Fruit fly (Drosophila melanogaster) whole organism, embryonic: ENCODE measurements around the gene CG34057.

Experiments used
- Aef1 ChIP-seq: fragments of 200-800 bp; sonication (Bioruptor generic); IDR thresholded peaks from 3 replicates; pipeline ENCODE4 v1.3.6; 2022; ENCODE audit warnings: missing biosample characterization, missing genetic modification characterization
- Atf-2 ChIP-seq: fragments of 200-800 bp; sonication (Bioruptor generic); optimal IDR thresholded peaks from 2 replicates; lab custom pipeline; 2016; ENCODE audit warnings: missing biosample characterization, missing genetic modification characterization
- Atf6 ChIP-seq: fragments of 200-800 bp; sonication (Bioruptor generic); IDR thresholded peaks from 2 replicates; pipeline ENCODE4 v1.3.6; 2022; ENCODE audit warnings: missing biosample characterization, missing genetic modification characterization
- Awh ChIP-seq: fragments of 200-800 bp; sonication (Bioruptor generic); IDR thresholded peaks from 2 replicates; pipeline ENCODE4, ENCODE4 v1.3.6; 2022; ENCODE audit warnings: missing biosample characterization, missing genetic modification characterization
- CG12219 ChIP-seq: fragments of 200-800 bp; sonication (Bioruptor generic); optimal IDR thresholded peaks from 3 replicates; lab custom pipeline; 2018; ENCODE audit warnings: missing biosample characterization, mild to moderate bottlenecking, missing genetic modification characterization
- CG14050 ChIP-seq: fragments of 200-800 bp; sonication (Bioruptor generic); IDR thresholded peaks from 3 replicates; pipeline ENCODE4 v1.3.6; 2022; ENCODE audit warnings: missing biosample characterization, missing genetic modification characterization
- CG14965 ChIP-seq: fragments of 200-800 bp; sonication (Bioruptor generic); optimal IDR thresholded peaks from 2 replicates; lab custom pipeline; 2016; ENCODE audit warnings: missing biosample characterization, missing genetic modification characterization, borderline replicate concordance
- CG15011 ChIP-seq: fragments of 200-800 bp; sonication (Bioruptor generic); optimal IDR thresholded peaks from 3 replicates; lab custom pipeline; 2018; ENCODE audit warnings: missing biosample characterization, mild to moderate bottlenecking, missing genetic modification characterization
- CG17328 ChIP-seq: fragments of 200-800 bp; sonication (Bioruptor generic); IDR thresholded peaks from 2 replicates; pipeline ENCODE4 v1.3.6; 2022; ENCODE audit warnings: missing biosample characterization, missing genetic modification characterization
- CG18262 ChIP-seq: fragments of 200-800 bp; optimal IDR thresholded peaks from 3 replicates; lab custom pipeline; 2019; ENCODE audit warnings: missing biosample characterization, mild to moderate bottlenecking, missing genetic modification characterization, moderate library complexity
- CG18476 ChIP-seq: fragments of 200-800 bp; sonication (Bioruptor generic); optimal IDR thresholded peaks from 2 replicates; lab custom pipeline; 2016; ENCODE audit warnings: missing biosample characterization, mild to moderate bottlenecking, missing genetic modification characterization
- CG18619 ChIP-seq: fragments of 200-800 bp; sonication (Bioruptor generic); optimal IDR thresholded peaks from 3 replicates; lab custom pipeline; 2017; ENCODE audit warnings: missing biosample characterization, mild to moderate bottlenecking, missing genetic modification characterization
- CG2875 ChIP-seq: fragments of 200-800 bp; sonication (Bioruptor generic); optimal IDR thresholded peaks from 2 replicates; lab custom pipeline; 2017; ENCODE audit warnings: missing biosample characterization, mild to moderate bottlenecking, missing genetic modification characterization, missing genetic modification reagents
- CG2889 ChIP-seq: fragments of 200-800 bp; sonication (Bioruptor generic); IDR thresholded peaks from 3 replicates; pipeline ENCODE4 v1.3.6; 2022; ENCODE audit warnings: missing biosample characterization, missing genetic modification characterization
- CG31365 ChIP-seq: fragments of 200-800 bp; sonication (Bioruptor generic); optimal IDR thresholded peaks from 2 replicates; lab custom pipeline; 2018; ENCODE audit warnings: missing biosample characterization, mild to moderate bottlenecking, missing genetic modification characterization
- CG3281 ChIP-seq: fragments of 200-800 bp; sonication (Bioruptor generic); optimal IDR thresholded peaks from 3 replicates; lab custom pipeline; 2017; ENCODE audit warnings: missing biosample characterization, mild to moderate bottlenecking, missing genetic modification characterization
- CG4360 ChIP-seq: fragments of 200-800 bp; sonication (Bioruptor generic); IDR thresholded peaks from 2 replicates; pipeline ENCODE4 v1.3.6; 2022; ENCODE audit warnings: missing biosample characterization, missing genetic modification characterization
- CG8944 ChIP-seq: fragments of 200-800 bp; sonication (Bioruptor generic); optimal IDR thresholded peaks from 3 replicates; lab custom pipeline; 2016; ENCODE audit warnings: missing biosample characterization, missing genetic modification characterization
- CG9797 ChIP-seq: fragments of 200-800 bp; sonication (Bioruptor generic); optimal IDR thresholded peaks from 3 replicates; lab custom pipeline; 2018; ENCODE audit warnings: missing biosample characterization, mild to moderate bottlenecking, missing genetic modification characterization
- Doc2 ChIP-seq: fragments of 200-800 bp; sonication (Bioruptor generic); IDR thresholded peaks from 2 replicates; pipeline ENCODE4 v1.3.6; 2022; ENCODE audit warnings: missing biosample characterization, missing genetic modification characterization
- Fer1 ChIP-seq: fragments of 200-800 bp; sonication (Bioruptor generic); optimal IDR thresholded peaks from 2 replicates; lab custom pipeline; 2017; ENCODE audit warnings: missing biosample characterization, mild to moderate bottlenecking, missing genetic modification characterization
- Jarid2 ChIP-seq: fragments of 200-800 bp; sonication (Bioruptor generic); optimal IDR thresholded peaks from 3 replicates; lab custom pipeline; 2017; ENCODE audit warnings: mild to moderate bottlenecking, missing biosample characterization, missing genetic modification reagents, missing genetic modification characterization
- Mrtf ChIP-seq: fragments of 200-800 bp; sonication (Bioruptor generic); IDR thresholded peaks from 3 replicates; pipeline ENCODE4 v1.3.6; 2022; ENCODE audit warnings: missing biosample characterization, missing genetic modification characterization
- Nf-YB ChIP-seq: fragments of 200-800 bp; sonication (Bioruptor generic); optimal IDR thresholded peaks from 3 replicates; lab custom pipeline; 2019; ENCODE audit warnings: missing biosample characterization, mild to moderate bottlenecking, missing genetic modification characterization, moderate library complexity
- PHDP ChIP-seq: fragments of 200-800 bp; sonication (Bioruptor generic); optimal IDR thresholded peaks from 3 replicates; lab custom pipeline; 2018; ENCODE audit warnings: missing biosample characterization, mild to moderate bottlenecking, missing genetic modification characterization, moderate library complexity
- Pdp1 ChIP-seq, 2 experiments: fragments of 200-800 bp; sonication (Bioruptor generic); optimal IDR thresholded peaks; 3 replicates each; lab custom pipeline; 2016; ENCODE audit warnings: missing biosample characterization in 2 of 2, missing genetic modification characterization in 2 of 2, mild to moderate bottlenecking in 1 of 2, moderate library complexity in 1 of 2
- Ptx1 ChIP-seq: fragments of 200-800 bp; sonication (Bioruptor generic); IDR thresholded peaks from 2 replicates; pipeline ENCODE4 v1.3.6; 2022; ENCODE audit warnings: missing biosample characterization, missing genetic modification characterization
- Xrp1 ChIP-seq: fragments of 200-800 bp; sonication (Bioruptor generic); IDR thresholded peaks from 2 replicates; pipeline ENCODE4 v1.3.6; 2022; ENCODE audit warnings: missing biosample characterization, missing genetic modification characterization
- ato ChIP-seq: fragments of 200-800 bp; sonication (Bioruptor generic); IDR thresholded peaks from 2 replicates; pipeline ENCODE4 v1.3.6; 2022; ENCODE audit warnings: missing biosample characterization, missing genetic modification characterization; ENCODE audit not compliant: partially characterized antibody
- chinmo ChIP-seq: fragments of 200-800 bp; sonication (Bioruptor generic); IDR thresholded peaks from 4 replicates; pipeline ENCODE4 v1.3.6; 2022; ENCODE audit warnings: missing biosample characterization, missing genetic modification characterization; ENCODE audit not compliant: partially characterized antibody
- en ChIP-seq: fragments of 200-800 bp; sonication (Bioruptor generic); optimal IDR thresholded peaks from 2 replicates; lab custom pipeline; 2016; ENCODE audit warnings: missing biosample characterization, missing genetic modification characterization
- fd3F ChIP-seq: fragments of 200-800 bp; sonication (Bioruptor generic); optimal IDR thresholded peaks from 2 replicates; lab custom pipeline; 2018; ENCODE audit warnings: missing biosample characterization, mild to moderate bottlenecking, missing genetic modification characterization, moderate library complexity
- hb ChIP-seq: fragments of 200-800 bp; sonication (Bioruptor generic); IDR thresholded peaks from 3 replicates; pipeline ENCODE4 v1.3.6; 2022; ENCODE audit warnings: missing biosample characterization, missing genetic modification characterization; ENCODE audit not compliant: partially characterized antibody
- kay ChIP-seq: fragments of 200-800 bp; sonication (Bioruptor generic); optimal IDR thresholded peaks from 2 replicates; lab custom pipeline; 2016; ENCODE audit warnings: missing biosample characterization, missing genetic modification characterization
- klu ChIP-seq: fragments of 200-800 bp; sonication (Bioruptor generic); IDR thresholded peaks from 2 replicates; pipeline ENCODE4 v1.3.6; 2022; ENCODE audit warnings: missing biosample characterization, missing genetic modification characterization
- lbe ChIP-seq: fragments of 200-800 bp; sonication (Bioruptor generic); optimal IDR thresholded peaks from 2 replicates; lab custom pipeline; 2016; ENCODE audit warnings: missing biosample characterization, mild to moderate bottlenecking, missing genetic modification characterization
- lov ChIP-seq, 2 experiments: fragments of 200-800 bp in 1 of 2; fragments of >200 bp in 1 of 2; sonication (Bioruptor generic) in 1 of 2; IDR thresholded peaks in 1 of 2; optimal IDR thresholded peaks in 1 of 2; 2 replicates in 1 of 2; 3 replicates in 1 of 2; pipeline versions ENCODE4 v1.3.6 to Lab custom; 2017 to 2022; ENCODE audit warnings: missing biosample characterization in 1 of 2, missing genetic modification characterization in 1 of 2
- nerfin-1 ChIP-seq: fragments of 200-800 bp; sonication (Bioruptor generic); optimal IDR thresholded peaks from 3 replicates; lab custom pipeline; 2019; ENCODE audit warnings: missing biosample characterization, mild to moderate bottlenecking, missing genetic modification characterization, moderate library complexity
- pb ChIP-seq: fragments of 200-800 bp; sonication (Bioruptor generic); optimal IDR thresholded peaks from 3 replicates; lab custom pipeline; 2016; ENCODE audit warnings: missing biosample characterization, missing genetic modification characterization
- repo ChIP-seq: fragments of 200-800 bp; sonication (Bioruptor generic); optimal IDR thresholded peaks from 2 replicates; lab custom pipeline; 2016; ENCODE audit warnings: missing biosample characterization, missing genetic modification characterization
- ro ChIP-seq: fragments of 200-800 bp; sonication (Bioruptor generic); IDR thresholded peaks from 2 replicates; pipeline ENCODE4 v1.3.6; 2022; ENCODE audit warnings: missing biosample characterization, missing genetic modification characterization
- sens ChIP-seq: fragments of 200-800 bp; sonication (Bioruptor generic); peaks from one replicate; lab custom pipeline; 2016; ENCODE audit warnings: missing biosample characterization, missing genetic modification characterization
- sima ChIP-seq: fragments of 200-800 bp; sonication (Bioruptor generic); optimal IDR thresholded peaks from 2 replicates; lab custom pipeline; 2016; ENCODE audit warnings: missing biosample characterization, missing genetic modification characterization
- tup ChIP-seq: fragments of 200-800 bp; sonication (Bioruptor generic); optimal IDR thresholded peaks from 2 replicates; lab custom pipeline; 2016; ENCODE audit warnings: missing biosample characterization, mild to moderate bottlenecking, missing genetic modification characterization, moderate library complexity
- usp ChIP-seq: fragments of >200 bp; optimal IDR thresholded peaks from 2 replicates; lab custom pipeline; 2017; ENCODE audit warnings: missing biosample characterization, missing genetic modification characterization
- vvl ChIP-seq: fragments of 200-800 bp; sonication (Bioruptor generic); IDR thresholded peaks from 2 replicates; pipeline ENCODE4 v1.3.6; 2022; ENCODE audit warnings: missing biosample characterization, missing genetic modification characterization
- wek ChIP-seq: fragments of 200-800 bp; sonication (Bioruptor generic); optimal IDR thresholded peaks from 3 replicates; lab custom pipeline; 2018; ENCODE audit warnings: missing biosample characterization, mild to moderate bottlenecking, missing genetic modification characterization, moderate library complexity
- wor ChIP-seq: fragments of 200-800 bp; sonication (Bioruptor generic); IDR thresholded peaks from 2 replicates; pipeline ENCODE4 v1.3.6; 2022; ENCODE audit warnings: missing biosample characterization, missing genetic modification characterization

CG34057 gene

DNA sequence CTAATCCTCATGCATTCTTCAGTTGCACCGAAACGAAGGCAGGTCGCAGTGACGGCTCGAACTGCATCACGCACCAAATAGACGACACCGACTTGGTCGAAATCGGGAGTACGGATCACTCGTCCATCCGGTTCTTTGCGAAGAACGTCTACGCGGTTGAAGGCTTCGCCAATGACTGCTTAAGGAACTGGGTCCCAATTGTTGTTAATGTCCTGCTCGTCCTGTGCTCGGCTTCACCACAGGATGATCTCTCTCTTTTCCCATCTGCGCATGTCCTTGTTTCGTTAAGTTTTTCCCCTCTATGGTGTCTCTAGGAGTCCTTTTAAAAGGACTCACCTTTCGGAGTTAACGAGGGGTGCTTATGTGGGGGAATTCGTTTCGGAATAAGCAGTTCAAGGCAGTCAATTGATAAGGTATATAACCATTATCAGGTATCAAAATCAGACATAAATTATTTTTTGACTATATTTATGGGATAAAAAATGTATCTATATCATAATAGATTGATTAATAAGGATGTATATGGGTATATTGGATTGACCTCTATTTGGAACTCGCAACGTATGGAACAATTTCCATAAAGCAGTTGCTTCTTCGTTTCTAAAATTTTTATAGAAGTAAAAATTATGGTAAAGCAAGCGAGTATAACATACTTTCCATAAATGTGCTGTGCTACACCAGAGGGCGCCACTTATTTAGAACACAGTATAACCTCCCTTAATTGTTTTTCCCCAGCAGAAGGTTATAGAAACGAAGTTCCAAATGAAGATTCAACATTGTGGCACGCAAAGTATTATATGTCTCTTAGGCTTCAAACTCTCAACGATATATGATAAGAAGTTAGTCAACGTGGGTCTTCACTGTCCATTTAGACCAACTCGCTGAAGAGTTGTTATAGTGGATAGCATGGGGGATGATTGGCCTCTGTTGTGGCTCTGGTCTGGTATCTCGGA lies 39.8 kb upstream of the CG34057 start, which contains the start of gene dpr20 (continued):
- TF ChIP-seq CG18619 (GFP tag; lab: Kevin White, UChicago) (peak; percentile 66), CG2875 (peak; percentile 14), klu (GFP tag; lab: Robert Waterston, UW) (peak; percentile 66), Pdp1 (GFP tag; optimal IDR thresholded peaks at IDR 0.05; lab: Kevin White, UChicago) (peak; percentile 68 to 77), CG18262 (tag; lab: Kevin White, UChicago) (peak; percentile 49), Doc2 (GFP tag; lab: Robert Waterston, UW) (no peak), hb (GFP tag; lab: Robert Waterston, UW) (no peak), CG14050 (GFP tag; lab: Robert Waterston, UW) (peak; percentile 74), CG12219 (peak; percentile 73), Ptx1 (GFP tag; lab: Robert Waterston, UW) (peak; percentile 92), tup (peak; percentile 12), wor (GFP tag; lab: Robert Waterston, UW) (peak; percentile 50), CG15011 (peak; percentile 58), CG2889 (GFP tag; lab: Robert Waterston, UW) (peak; percentile 79), CG3281 (GFP tag; lab: Kevin White, UChicago) (peak; percentile 81), CG4360 (GFP tag; lab: Robert Waterston, UW) (peak; percentile 52), Atf-2 (GFP tag; lab: Kevin White, UChicago) (peak; percentile 39), lbe (GFP tag; lab: Kevin White, UChicago) (no peak), ato (GFP tag; lab: Robert Waterston, UW) (no peak), Jarid2 (GFP tag; lab: Kevin White, UChicago) (no peak), chinmo (GFP tag; lab: Robert Waterston, UW) (no peak), CG17328 (GFP tag; lab: Robert Waterston, UW) (peak; percentile 88), kay (GFP tag; lab: Kevin White, UChicago) (no peak), ro (GFP tag; lab: Robert Waterston, UW) (peak; percentile 77), vvl (peak; percentile 95), Aef1 (GFP tag; lab: Robert Waterston, UW) (peak; percentile 86), Fer1 (GFP tag; lab: Kevin White, UChicago) (peak; percentile 82), CG9797 (GFP tag; lab: Kevin White, UChicago) (no peak), sens (GFP tag; lab: Kevin White, UChicago) (peak; percentile 93), usp (GFP tag; lab: Kevin White, UChicago) (no peak), CG14965 (GFP tag; lab: Kevin White, UChicago) (peak; percentile 2), PHDP (peak; percentile 80), pb (peak; percentile 77), CG8944 (peak; percentile 56), Mrtf (GFP tag; lab: Robert Waterston, UW) (peak; percentile 83), Xrp1 (GFP tag; lab: Robert Waterston, UW) (peak; percentile 87), sima (GFP tag; lab: Kevin White, UChicago) (no peak), fd3F (GFP tag; lab: Kevin White, UChicago) (peak; percentile 73), CG31365 (tag; lab: Kevin White, UChicago) (peak; percentile 93), Nf-YB (GFP tag; lab: Kevin White, UChicago) (peak; percentile 21), Awh (GFP tag; lab: Robert Waterston, UW) (peak; percentile 88), wek (GFP tag; lab: Kevin White, UChicago) (peak; percentile 40), Atf6 (GFP tag; lab: Robert Waterston, UW) (peak; percentile 82), repo (GFP tag; lab: Kevin White, UChicago) (peak; percentile 34), CG18476 (GFP tag; lab: Kevin White, UChicago) (peak; percentile 32), en (peak; percentile 3), lov (optimal IDR thresholded peaks at IDR 0.05; lab: Kevin White, UChicago) (no peak), lov (GFP tag; IDR thresholded peaks at IDR 0.05; lab: Robert Waterston, UW) (peak; percentile 75; the same call in 2 of the 3 replicates), nerfin-1 (tag; lab: Kevin White, UChicago) (peak; percentile 33)
